Fruit fly (Drosophila melanogaster) whole organism, embryonic: Measurements from ENCODE around the gene Cpr65Aw.
A peak's percentile ranks its signal among the peaks of the same experiment; 100 is the strongest.

Source experiments
- Asciz ChIP-seq: fragments of 200-800 bp; sonication (Bioruptor generic); optimal IDR thresholded peaks from 2 replicates; lab custom pipeline; 2017; ENCODE audit warnings: missing biosample characterization, mild to moderate bottlenecking, missing genetic modification characterization, missing genetic modification reagents
- CG10209 ChIP-seq: fragments of 200-800 bp; sonication (Bioruptor generic); optimal IDR thresholded peaks from 3 replicates; lab custom pipeline; 2017; ENCODE audit warnings: missing biosample characterization, mild to moderate bottlenecking, missing genetic modification characterization, missing genetic modification reagents
- CG10321 ChIP-seq: fragments of 200-800 bp; sonication (Bioruptor generic); IDR thresholded peaks from 2 replicates; pipeline ENCODE4 v1.3.6; 2022; ENCODE audit warnings: missing biosample characterization, missing genetic modification characterization
- CG1233 ChIP-seq: fragments of 200-800 bp; sonication (Bioruptor generic); optimal IDR thresholded peaks from 4 replicates; lab custom pipeline; 2018; ENCODE audit warnings: missing biosample characterization, mild to moderate bottlenecking, missing genetic modification characterization
- CG12769 ChIP-seq: fragments of 200-800 bp; sonication (Bioruptor generic); optimal IDR thresholded peaks from 2 replicates; lab custom pipeline; 2019; ENCODE audit warnings: missing biosample characterization, mild to moderate bottlenecking, missing genetic modification characterization, moderate library complexity
- CG16779 ChIP-seq: fragments of 200-800 bp; sonication (Bioruptor generic); IDR thresholded peaks from 2 replicates; pipeline ENCODE4 v1.3.6; 2022; ENCODE audit warnings: missing biosample characterization, missing genetic modification characterization
- CG17612 ChIP-seq: fragments of 200-800 bp; sonication (Bioruptor generic); IDR thresholded peaks from 2 replicates; pipeline ENCODE4 v1.3.6; 2022; ENCODE audit warnings: missing biosample characterization, missing genetic modification characterization
- CG17912 ChIP-seq: fragments of 200-800 bp; sonication (Bioruptor generic); optimal IDR thresholded peaks from 2 replicates; lab custom pipeline; 2018; ENCODE audit warnings: missing biosample characterization, mild to moderate bottlenecking, missing genetic modification characterization
- CG32532 ChIP-seq: fragments of 200-800 bp; sonication (Bioruptor generic); IDR thresholded peaks from 2 replicates; pipeline ENCODE4 v1.3.6; 2022; ENCODE audit warnings: missing biosample characterization, missing genetic modification characterization
- CG32772 ChIP-seq: fragments of 200-800 bp; sonication (Bioruptor generic); IDR thresholded peaks from 2 replicates; pipeline ENCODE4 v1.3.6; 2022; ENCODE audit warnings: missing biosample characterization, missing genetic modification characterization
- CG3847 ChIP-seq: fragments of 200-800 bp; sonication (Bioruptor generic); IDR thresholded peaks from 2 replicates; pipeline ENCODE4 v1.3.6; 2022; ENCODE audit warnings: missing biosample characterization, missing genetic modification characterization
- CG5245 ChIP-seq: fragments of 200-800 bp; sonication (Bioruptor generic); optimal IDR thresholded peaks from 3 replicates; lab custom pipeline; 2016; ENCODE audit warnings: missing biosample characterization, missing genetic modification characterization
- CG6765 ChIP-seq: fragments of 200-800 bp; sonication (Bioruptor generic); optimal IDR thresholded peaks from 3 replicates; lab custom pipeline; 2017; ENCODE audit warnings: missing biosample characterization, mild to moderate bottlenecking, missing genetic modification characterization
- CG7786 ChIP-seq: fragments of 200-800 bp; sonication (Bioruptor generic); optimal IDR thresholded peaks from 2 replicates; lab custom pipeline; 2016; ENCODE audit warnings: missing biosample characterization, missing genetic modification characterization
- CG7987 ChIP-seq: fragments of 200-800 bp; sonication (Bioruptor generic); optimal IDR thresholded peaks from 2 replicates; lab custom pipeline; 2018; ENCODE audit warnings: missing biosample characterization, mild to moderate bottlenecking, missing genetic modification characterization, moderate library complexity
- CG8290 ChIP-seq, 3 experiments: fragments of 200-800 bp; sonication (Bioruptor generic); optimal IDR thresholded peaks; 2 replicates each; lab custom pipeline; 2016 to 2019; ENCODE audit warnings: missing biosample characterization in 3 of 3, missing genetic modification characterization in 3 of 3, mild to moderate bottlenecking in 2 of 3, moderate library complexity in 1 of 3
- CG9817 ChIP-seq: fragments of 200-800 bp; sonication (Bioruptor generic); optimal IDR thresholded peaks from 2 replicates; lab custom pipeline; 2018; ENCODE audit warnings: missing biosample characterization, mild to moderate bottlenecking, missing genetic modification characterization, moderate library complexity
- CG9932 ChIP-seq: fragments of 200-800 bp; sonication (Bioruptor generic); IDR thresholded peaks from 2 replicates; pipeline ENCODE4 v1.3.6; 2022; ENCODE audit warnings: missing biosample characterization, missing genetic modification characterization
- D19A ChIP-seq: fragments of 200-800 bp; optimal IDR thresholded peaks from 3 replicates; lab custom pipeline; 2019; ENCODE audit warnings: missing biosample characterization, mild to moderate bottlenecking, missing genetic modification characterization, moderate library complexity
- Dip3 ChIP-seq: fragments of 200-800 bp; sonication (Bioruptor generic); optimal IDR thresholded peaks from 3 replicates; lab custom pipeline; 2016; ENCODE audit warnings: missing biosample characterization, missing genetic modification characterization
- Fer2 ChIP-seq: fragments of 200-800 bp; sonication (Bioruptor generic); optimal IDR thresholded peaks from 2 replicates; lab custom pipeline; 2018; ENCODE audit warnings: missing biosample characterization, mild to moderate bottlenecking, missing genetic modification characterization, moderate library complexity
- Hr51 ChIP-seq, 2 experiments: fragments of 200-800 bp; sonication (Bioruptor generic); optimal IDR thresholded peaks; 2 replicates in 1 of 2; 3 replicates in 1 of 2; lab custom pipeline; 2016 to 2018; ENCODE audit warnings: missing biosample characterization in 2 of 2, missing genetic modification characterization in 2 of 2, mild to moderate bottlenecking in 1 of 2, moderate library complexity in 1 of 2
- Lhr ChIP-seq: fragments of 200-800 bp; sonication (Bioruptor generic); optimal IDR thresholded peaks from 3 replicates; lab custom pipeline; 2017; ENCODE audit warnings: mild to moderate bottlenecking, missing biosample characterization, missing genetic modification reagents, missing genetic modification characterization
- Meics ChIP-seq: fragments of 200-800 bp; sonication (Bioruptor generic); optimal IDR thresholded peaks from 2 replicates; lab custom pipeline; 2017; ENCODE audit warnings: missing biosample characterization, mild to moderate bottlenecking, missing genetic modification characterization
- Myb ChIP-seq: fragments of 200-800 bp; sonication (Bioruptor generic); optimal IDR thresholded peaks from 2 replicates; lab custom pipeline; 2016; ENCODE audit warnings: missing biosample characterization, missing genetic modification characterization
- Oaz ChIP-seq: fragments of 200-800 bp; sonication (Bioruptor generic); IDR thresholded peaks from 2 replicates; pipeline ENCODE4 v1.3.6; 2022; ENCODE audit warnings: missing biosample characterization, missing genetic modification characterization
- Ptx1 ChIP-seq: fragments of 200-800 bp; sonication (Bioruptor generic); IDR thresholded peaks from 2 replicates; pipeline ENCODE4 v1.3.6; 2022; ENCODE audit warnings: missing biosample characterization, missing genetic modification characterization
- Six4 ChIP-seq: fragments of 200-800 bp; sonication (Bioruptor generic); optimal IDR thresholded peaks from 2 replicates; lab custom pipeline; 2016; ENCODE audit warnings: missing biosample characterization, missing genetic modification characterization
- Sry-β ChIP-seq: fragments of 200-800 bp; sonication (Bioruptor generic); optimal IDR thresholded peaks from 2 replicates; lab custom pipeline; 2018; ENCODE audit warnings: missing biosample characterization, mild to moderate bottlenecking, missing genetic modification characterization, moderate library complexity
- Taf1 ChIP-seq: fragments of 200-800 bp; sonication (Bioruptor generic); IDR thresholded peaks from 2 replicates; pipeline ENCODE4 v1.3.6; 2022; ENCODE audit warnings: missing biosample characterization, missing genetic modification characterization
- ato ChIP-seq: fragments of 200-800 bp; sonication (Bioruptor generic); IDR thresholded peaks from 2 replicates; pipeline ENCODE4 v1.3.6; 2022; ENCODE audit warnings: missing biosample characterization, missing genetic modification characterization; ENCODE audit not compliant: partially characterized antibody
- btn ChIP-seq: fragments of 200-800 bp; sonication (Bioruptor generic); optimal IDR thresholded peaks from 2 replicates; lab custom pipeline; 2016; ENCODE audit warnings: missing biosample characterization, missing genetic modification characterization
- crc ChIP-seq: fragments of 200-800 bp; sonication (Bioruptor generic); optimal IDR thresholded peaks from 2 replicates; lab custom pipeline; 2016; ENCODE audit warnings: missing biosample characterization, missing genetic modification characterization
- ewg ChIP-seq: fragments of 200-800 bp; sonication (Bioruptor generic); optimal IDR thresholded peaks from 3 replicates; lab custom pipeline; 2017; ENCODE audit warnings: mild to moderate bottlenecking, missing biosample characterization, missing genetic modification reagents, missing genetic modification characterization
- fd96Cb ChIP-seq: fragments of 200-800 bp; sonication (Bioruptor generic); optimal IDR thresholded peaks from 2 replicates; lab custom pipeline; 2018; ENCODE audit warnings: missing biosample characterization, mild to moderate bottlenecking, missing genetic modification characterization, moderate library complexity
- gro ChIP-seq: fragments of 200-800 bp; sonication (Bioruptor generic); optimal IDR thresholded peaks from 2 replicates; lab custom pipeline; 2016; ENCODE audit warnings: missing biosample characterization, missing genetic modification characterization
- gsb ChIP-seq: fragments of 200-800 bp; sonication (Bioruptor generic); IDR thresholded peaks from 2 replicates; pipeline ENCODE4 v1.3.6; 2022; ENCODE audit warnings: missing biosample characterization, missing genetic modification characterization
- lola ChIP-seq, 3 experiments: fragments of >200 bp in 2 of 3; fragments of 200-800 bp in 1 of 3; sonication (Bioruptor generic) in 1 of 3; optimal IDR thresholded peaks; 2 replicates each; lab custom pipeline; 2017 to 2019; ENCODE audit warnings: missing biosample characterization in 3 of 3, missing genetic modification characterization in 3 of 3, mild to moderate bottlenecking in 1 of 3, moderate library complexity in 1 of 3
- pros ChIP-seq: fragments of 200-800 bp; sonication (Bioruptor generic); optimal IDR thresholded peaks from 3 replicates; lab custom pipeline; 2019; ENCODE audit warnings: missing biosample characterization, mild to moderate bottlenecking, missing genetic modification characterization, moderate library complexity
- so ChIP-seq: fragments of 200-800 bp; sonication (Bioruptor generic); IDR thresholded peaks from 3 replicates; pipeline ENCODE4 v1.3.6; 2022; ENCODE audit warnings: missing biosample characterization, missing genetic modification characterization
- sr ChIP-seq: fragments of 200-800 bp; sonication (Bioruptor generic); IDR thresholded peaks from 3 replicates; pipeline ENCODE4 v1.3.6; 2022; ENCODE audit warnings: missing biosample characterization, missing genetic modification characterization
- ssp ChIP-seq: fragments of 200-800 bp; sonication (Bioruptor generic); IDR thresholded peaks from 2 replicates; pipeline ENCODE4 v1.3.6; 2022; ENCODE audit warnings: missing biosample characterization, missing genetic modification characterization
- tup ChIP-seq: fragments of 200-800 bp; sonication (Bioruptor generic); optimal IDR thresholded peaks from 2 replicates; lab custom pipeline; 2016; ENCODE audit warnings: missing biosample characterization, mild to moderate bottlenecking, missing genetic modification characterization, moderate library complexity
- unc-4 ChIP-seq: fragments of 200-800 bp; sonication (Bioruptor generic); IDR thresholded peaks from 2 replicates; pipeline ENCODE4 v1.3.6; 2022; ENCODE audit warnings: missing biosample characterization, missing genetic modification characterization; ENCODE audit not compliant: partially characterized antibody
- unpg ChIP-seq: fragments of 200-800 bp; sonication (Bioruptor generic); optimal IDR thresholded peaks from 3 replicates; lab custom pipeline; 2018; ENCODE audit warnings: missing biosample characterization, mild to moderate bottlenecking, missing genetic modification characterization, moderate library complexity
- wek ChIP-seq: fragments of 200-800 bp; sonication (Bioruptor generic); optimal IDR thresholded peaks from 3 replicates; lab custom pipeline; 2018; ENCODE audit warnings: missing biosample characterization, mild to moderate bottlenecking, missing genetic modification characterization, moderate library complexity
- zen2 ChIP-seq: fragments of 200-800 bp; sonication (Bioruptor generic); IDR thresholded peaks from 3 replicates; pipeline ENCODE4 v1.3.6; 2022; ENCODE audit warnings: missing biosample characterization, missing genetic modification characterization; ENCODE audit not compliant: partially characterized antibody

Gene Cpr65Aw

DNA sequence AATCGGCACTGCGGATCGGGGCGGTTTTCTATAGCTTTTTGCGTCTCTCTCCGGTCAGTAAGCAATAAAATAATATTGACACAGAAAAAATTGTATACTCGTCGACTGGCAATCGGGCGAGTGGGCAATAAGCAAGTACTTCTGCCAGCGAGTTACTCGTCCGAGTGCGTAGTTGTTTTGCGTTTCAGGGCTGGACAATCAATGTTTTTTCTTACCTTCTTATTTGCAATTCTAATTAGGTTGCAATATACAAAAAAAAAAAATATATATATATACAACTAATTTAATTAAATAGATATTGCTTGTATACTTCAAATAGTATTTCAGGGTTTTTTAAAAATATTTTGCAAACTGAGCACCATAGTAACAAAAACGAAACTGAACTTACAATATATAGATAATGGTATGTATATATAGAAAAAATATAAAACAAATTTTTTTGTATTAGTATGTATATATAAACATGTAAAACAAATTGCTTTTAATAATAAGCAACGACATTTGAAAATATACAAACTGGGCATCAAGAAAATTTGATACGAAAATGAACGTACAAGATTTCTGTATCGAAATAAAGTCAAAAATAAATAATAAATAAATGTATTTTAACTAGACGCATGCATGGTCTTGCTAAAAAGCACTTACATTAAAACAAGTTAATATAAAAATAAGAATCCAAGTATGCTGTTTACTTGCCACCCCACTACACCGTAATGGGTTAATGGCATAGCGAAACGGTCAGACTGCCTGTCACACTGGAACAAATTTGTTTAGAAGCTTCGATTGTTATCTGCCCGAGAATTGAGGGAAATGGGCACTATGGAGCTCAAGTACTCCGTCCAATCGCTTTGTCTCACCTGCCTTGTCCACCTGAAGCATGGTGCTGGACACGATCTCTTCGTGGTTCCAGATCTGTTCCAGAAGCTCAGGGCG, 47.0 kb upstream of the Cpr65Aw start, which contains the start of the genes D19A and CG7386 (continued):
- no peak for TF ChIP-seq zen2
- TF ChIP-seq Dip3 (GFP tag; lab: Kevin White, UChicago) = peak; percentile 46
- TF ChIP-seq CG16779 (GFP tag; lab: Robert Waterston, UW) = 0 out of 2 replicates have a peak, but pooled peaks have one; percentile 20
- TF ChIP-seq ato (GFP tag; lab: Robert Waterston, UW) = no peak
- peak; percentile 15 for TF ChIP-seq CG12769 (tag; lab: Kevin White, UChicago)
- TF ChIP-seq CG9817 = peak; percentile 58
- TF ChIP-seq pros (GFP tag; lab: Kevin White, UChicago) = no peak
- no peak for TF ChIP-seq CG5245 (GFP tag; lab: Kevin White, UChicago)
- TF ChIP-seq Six4 (GFP tag; lab: Kevin White, UChicago) = no peak
- TF ChIP-seq Fer2 (tag; lab: Kevin White, UChicago) = peak; percentile 11
- TF ChIP-seq Meics (GFP tag; lab: Kevin White, UChicago) = peak; percentile 55
- TF ChIP-seq CG7786 (GFP tag; lab: Kevin White, UChicago) = peak; percentile 56
- TF ChIP-seq wek (GFP tag; lab: Kevin White, UChicago) = peak; percentile 11
- 0 out of 3 replicates have a peak, but pooled peaks have one; percentile 8 for TF ChIP-seq sr (GFP tag; lab: Robert Waterston, UW)
- TF ChIP-seq unc-4 = no peak
- no peak for TF ChIP-seq btn (GFP tag; lab: Kevin White, UChicago)
- TF ChIP-seq CG8290 (GFP tag; optimal IDR thresholded peaks at IDR 0.05; lab: Kevin White, UChicago) = peak; percentile 4
- peak in 1 of 2 experiments; percentile 86 for TF ChIP-seq CG8290 (tag; optimal IDR thresholded peaks at IDR 0.05; lab: Kevin White, UChicago)
- peak; percentile 22 for TF ChIP-seq Myb
- 0 out of 3 replicates have a peak, but pooled peaks have one; percentile 7 for TF ChIP-seq so (GFP tag; lab: Robert Waterston, UW)
- TF ChIP-seq CG6765 (GFP tag; lab: Kevin White, UChicago) = peak; percentile 3
- no peak for TF ChIP-seq Sry-β (GFP tag; lab: Kevin White, UChicago)
- TF ChIP-seq CG10209 (GFP tag; lab: Kevin White, UChicago) = no peak
- TF ChIP-seq CG1233 (GFP tag; lab: Kevin White, UChicago) = peak; percentile 41
- TF ChIP-seq Oaz (GFP tag; lab: Robert Waterston, UW) = peak; percentile 48; the same call in 1 of the 2 replicates
- TF ChIP-seq ssp (GFP tag; lab: Robert Waterston, UW) = peak; percentile 18; the same call in 1 of the 2 replicates
- TF ChIP-seq CG10321 = no peak
- TF ChIP-seq Lhr (GFP tag; lab: Kevin White, UChicago) = no peak
- peak; percentile 74 for TF ChIP-seq CG9932 (GFP tag; lab: Robert Waterston, UW)
- peak; percentile 51 for TF ChIP-seq CG3847 (GFP tag; lab: Robert Waterston, UW)
- TF ChIP-seq CG32532 (GFP tag; lab: Robert Waterston, UW) = peak; percentile 80
- TF ChIP-seq unpg (GFP tag; lab: Kevin White, UChicago) = peak; percentile 67
- TF ChIP-seq Asciz (GFP tag; lab: Kevin White, UChicago) = no peak
- TF ChIP-seq gsb (GFP tag; lab: Robert Waterston, UW) = peak; percentile 15; the same call in 1 of the 2 replicates
- peak; percentile 80 for TF ChIP-seq D19A (tag; lab: Kevin White, UChicago)
- TF ChIP-seq tup = peak; percentile 5
- TF ChIP-seq CG7987 (GFP tag; lab: Kevin White, UChicago) = peak; percentile 30
- peak; percentile 17 to 49 for TF ChIP-seq Hr51 (GFP tag; optimal IDR thresholded peaks at IDR 0.05; lab: Kevin White, UChicago)
- no peak for TF ChIP-seq crc
- peak; percentile 22 for TF ChIP-seq fd96Cb
- peak; percentile 23 for TF ChIP-seq ewg (GFP tag; lab: Kevin White, UChicago)
- TF ChIP-seq Ptx1 = peak; percentile 67
- TF ChIP-seq gro = no peak
- no peak for TF ChIP-seq CG17912 (GFP tag; lab: Kevin White, UChicago)
- peak; percentile 46; the same call in 1 of the 2 replicates for TF ChIP-seq CG32772
- peak in 1 of 3 experiments; percentile 15 for TF ChIP-seq lola (GFP tag; optimal IDR thresholded peaks at IDR 0.05; lab: Kevin White, UChicago)
- TF ChIP-seq Taf1 (GFP tag; lab: Robert Waterston, UW) = peak; percentile 57
- TF ChIP-seq CG17612 (GFP tag; lab: Robert Waterston, UW) = no peak
